Worm (Caenorhabditis elegans) whole organism, L2 larva: ENCODE measurements around the gene flor-1.
"Not testable (repeated sequence)": the region's sequence is repeated elsewhere in the genome, so short reads cannot be mapped to it uniquely, and the experiment has no call there.

Source experiments
- lin-39 ChIP-seq: fragments of 150-350 bp; optimal IDR thresholded peaks from 2 replicates; lab custom pipeline; 2014; ENCODE audit warnings: missing biosample characterization, missing genetic modification reagents, missing genetic modification characterization
- mab-5 ChIP-seq: fragments of 150-350 bp; optimal IDR thresholded peaks from 2 replicates; lab custom pipeline; 2014; ENCODE audit warnings: missing biosample characterization, missing genetic modification characterization
- sma-9 ChIP-seq, 2 experiments: fragments of 150-350 bp in 1 of 2; sonication (generic microtip) in 1 of 2; optimal IDR thresholded peaks; 2 replicates each; lab custom pipeline; 2014 to 2016; ENCODE audit warnings: missing genetic modification characterization in 2 of 2, mild to moderate bottlenecking in 1 of 2, missing biosample characterization in 1 of 2, missing compliant biosample characterization in 1 of 2, missing genetic modification reagents in 1 of 2, moderate library complexity in 1 of 2
- ztf-11 ChIP-seq: sonication (generic microtip); optimal IDR thresholded peaks from 2 replicates; lab custom pipeline; 2017; ENCODE audit warnings: missing biosample characterization, missing genetic modification characterization

- not testable (repeated sequence) for TF ChIP-seq mab-5 (tag; lab: Kevin White, UChicago); lin-39 (tag; lab: Kevin White, UChicago); ztf-11; sma-9 (GFP tag; optimal IDR thresholded peaks at IDR 0.05; lab: Kevin White, UChicago); sma-9 (tag; optimal IDR thresholded peaks at IDR 0.05; lab: Kevin White, UChicago)
Measured at ce11 chrV:15168018-15168417, 48.6 kb upstream of the flor-1 start.
